Worm (Caenorhabditis elegans) whole organism, midembryonic: ENCODE results near the gene C07G1.7.

Experiments used
- cog-1 ChIP-seq: sonication (generic microtip); optimal IDR thresholded peaks from 2 replicates; lab custom pipeline; 2016; ENCODE audit warnings: missing genetic modification characterization, missing compliant biosample characterization
- flt-1 ChIP-seq: fragments of 200-800 bp; sonication (Bioruptor generic); IDR thresholded peaks from 2 replicates; pipeline ENCODE4 v1.3.6; 2022; ENCODE audit warnings: missing genetic modification characterization, missing compliant biosample characterization
- klf-2 ChIP-seq: fragments of 200-800 bp; sonication (Bioruptor generic); conservative IDR thresholded peaks from 2 replicates; pipeline ENCODE4 v1.3.6; 2022; ENCODE audit warnings: missing genetic modification reagents, missing genetic modification characterization, missing compliant biosample characterization
- med-1 ChIP-seq: sonication (generic microtip); optimal IDR thresholded peaks from 2 replicates; lab custom pipeline; 2017; ENCODE audit warnings: missing genetic modification characterization, mild to moderate bottlenecking, missing compliant biosample characterization, antibody characterized with exemption, missing genetic modification reagents; ENCODE audit not compliant: insufficient read depth
- ref-1 ChIP-seq: fragments of 200-800 bp; sonication (Bioruptor generic); conservative IDR thresholded peaks from 2 replicates; pipeline ENCODE4 v1.3.6; 2022; ENCODE audit warnings: missing genetic modification reagents, missing genetic modification characterization, missing compliant biosample characterization
- tab-1 ChIP-seq: fragments of 200-800 bp; sonication (Bioruptor generic); IDR thresholded peaks from 2 replicates; pipeline ENCODE4 v1.3.6; 2022; ENCODE audit warnings: missing genetic modification characterization, missing compliant biosample characterization
- ztf-23 ChIP-seq: fragments of 200-800 bp; sonication (Bioruptor generic); IDR thresholded peaks from 2 replicates; pipeline ENCODE4 v1.3.6; 2022; ENCODE audit warnings: missing genetic modification reagents, missing genetic modification characterization, missing compliant biosample characterization

ce11 chrIV:8203555-8203954 is 8.1 kb downstream of the C07G1.7 start:
- TF ChIP-seq klf-2 (GFP tag; lab: Robert Waterston, UW): no peak
- no peak for TF ChIP-seq ztf-23 (GFP tag; lab: Robert Waterston, UW)
- no peak for TF ChIP-seq med-1 (GFP tag; lab: Kevin White, UChicago)
- no peak for TF ChIP-seq tab-1
- no peak for TF ChIP-seq flt-1 (GFP tag; lab: Robert Waterston, UW)
- TF ChIP-seq cog-1 (tag; lab: Kevin White, UChicago): no peak
- no peak for TF ChIP-seq ref-1 (GFP tag; lab: Robert Waterston, UW)
